Worm (Caenorhabditis elegans): ENCODE data around the gene F52G2.3.
A peak's percentile ranks its signal among the peaks of the same experiment; 100 is the strongest.

Gene F52G2.3

DNA sequence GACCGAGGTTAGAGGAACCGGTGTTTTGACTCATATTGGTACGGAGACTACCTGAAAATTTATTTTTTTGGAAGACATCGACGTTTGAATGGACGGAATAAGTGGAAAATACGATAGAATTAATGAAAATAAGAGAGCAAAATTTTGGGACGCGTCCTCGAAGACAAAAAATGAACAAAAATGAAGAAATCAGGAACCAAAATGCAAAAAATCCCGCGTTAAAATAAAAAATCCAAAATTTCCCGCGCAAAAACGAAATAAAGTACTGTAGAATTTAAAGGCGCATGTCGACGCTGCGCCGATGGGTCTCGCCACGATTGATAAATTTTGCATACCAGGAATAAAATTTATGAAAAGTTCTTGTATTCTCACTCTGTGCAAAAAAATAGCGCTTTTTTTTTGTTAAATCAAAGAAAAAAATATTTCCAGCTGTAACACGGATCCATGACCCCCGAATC is 35.9 kb downstream of the F52G2.3 start, which contains the start of gene puf-3:
puf-3 (minus strand) TSS at position 51 of the 458 bp plus-strand sequence.
- no peak for TF ChIP-seq ceh-16 (tag; optimal IDR thresholded peaks at IDR 0.05)
- TF ChIP-seq eor-1 (tag; optimal IDR thresholded peaks at IDR 0.05), result no peak

DNA sequence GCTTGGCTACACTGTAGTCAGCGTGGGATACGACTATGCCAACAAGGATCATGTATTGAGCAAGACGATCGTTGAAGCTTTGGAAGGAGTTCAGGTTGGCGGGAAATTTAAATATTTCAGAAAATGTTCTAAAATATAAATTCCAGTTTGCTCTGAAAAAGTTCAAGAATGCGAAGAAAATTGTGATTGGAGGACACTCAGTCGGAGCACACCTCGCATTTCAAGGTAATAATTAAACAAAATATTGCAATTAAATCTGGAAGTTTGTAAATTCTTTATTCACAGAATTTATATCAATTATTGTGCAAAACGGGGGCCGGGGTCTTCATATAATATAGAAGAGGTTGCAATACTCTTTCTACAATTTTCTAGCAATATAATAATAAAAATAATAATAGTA is 38.0 kb downstream of the F52G2.3 start:
- TF ChIP-seq aly-2 (tag; optimal IDR thresholded peaks at IDR 0.05) (no peak), ztf-11 (tag; optimal IDR thresholded peaks at IDR 0.05) (no peak), daf-12 (tag; optimal IDR thresholded peaks at IDR 0.05) (no peak), ceh-82 (tag; optimal IDR thresholded peaks at IDR 0.05) (no peak), tbx-2 (tag; optimal IDR thresholded peaks at IDR 0.05) (no peak), elt-1 (tag; optimal IDR thresholded peaks at IDR 0.05) (no peak), snpc-4 (tag; optimal IDR thresholded peaks at IDR 0.05) (no peak), ama-1 (optimal IDR thresholded peaks at IDR 0.05) (no peak), lin-39 (tag; optimal IDR thresholded peaks at IDR 0.05) (no peak), fkh-10 (GFP tag; optimal IDR thresholded peaks at IDR 0.05) (no peak), zag-1 (tag; optimal IDR thresholded peaks at IDR 0.05) (no peak), R02D3.7 (tag; optimal IDR thresholded peaks at IDR 0.05) (no peak), nhr-43 (tag; optimal IDR thresholded peaks at IDR 0.05; ENCODE audit: poor library complexity, severe bottlenecking) (no peak), ztf-4 (tag; optimal IDR thresholded peaks at IDR 0.05) (no peak), mdl-1 (tag; optimal IDR thresholded peaks at IDR 0.05) (no peak)

DNA sequence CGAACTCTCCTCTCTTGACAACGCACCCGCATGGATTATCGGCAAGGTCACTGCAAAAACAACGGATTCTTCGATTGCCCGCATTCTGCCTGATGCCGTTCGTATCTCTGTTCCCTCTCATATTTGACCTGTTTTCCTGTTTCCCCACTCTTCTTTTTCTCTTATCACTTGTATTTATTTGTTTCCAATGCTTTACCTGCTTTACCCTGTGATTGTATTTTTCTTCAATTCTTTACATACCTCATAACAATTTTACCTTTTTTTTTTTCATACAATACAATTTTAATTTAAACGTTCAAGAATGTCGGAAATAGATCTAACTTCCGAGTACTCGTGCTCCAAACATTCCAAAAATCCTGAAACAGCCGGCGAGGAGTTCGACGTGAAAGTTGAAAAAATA is 39.1 kb downstream of the F52G2.3 start, which contains the start of gene afmd-2:
afmd-2 (plus strand) TSS at position 301 of the 400 bp plus-strand sequence.
- no peak for TF ChIP-seq nhr-25 (tag; optimal IDR thresholded peaks at IDR 0.05)
- TF ChIP-seq pha-4 (tag; optimal IDR thresholded peaks at IDR 0.05), result peak; percentile 30

DNA sequence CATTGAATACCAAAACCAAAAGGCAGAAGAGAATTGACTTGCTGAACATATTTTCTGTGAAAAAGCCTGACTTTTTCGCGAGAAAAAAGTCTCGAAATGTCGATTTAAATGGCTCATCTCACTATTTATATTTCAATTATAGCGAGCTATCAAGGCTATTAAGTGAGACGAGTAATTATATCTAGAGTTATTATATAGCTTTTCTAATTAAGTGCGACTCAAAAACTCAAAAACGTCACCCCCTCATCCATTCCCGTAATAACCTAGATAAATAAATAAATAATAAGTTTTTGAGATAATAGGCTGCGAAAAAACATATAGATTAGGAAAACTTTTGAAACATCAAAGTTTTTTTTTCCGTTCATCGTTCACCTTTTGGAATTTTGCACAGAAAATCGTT is 42.4 kb downstream of the F52G2.3 start, which contains the start of gene nlp-17:
nlp-17 (minus strand) TSS at position 101 of the 400 bp plus-strand sequence.
- TF ChIP-seq R02D3.7 (tag; optimal IDR thresholded peaks at IDR 0.05), result no peak

DNA sequence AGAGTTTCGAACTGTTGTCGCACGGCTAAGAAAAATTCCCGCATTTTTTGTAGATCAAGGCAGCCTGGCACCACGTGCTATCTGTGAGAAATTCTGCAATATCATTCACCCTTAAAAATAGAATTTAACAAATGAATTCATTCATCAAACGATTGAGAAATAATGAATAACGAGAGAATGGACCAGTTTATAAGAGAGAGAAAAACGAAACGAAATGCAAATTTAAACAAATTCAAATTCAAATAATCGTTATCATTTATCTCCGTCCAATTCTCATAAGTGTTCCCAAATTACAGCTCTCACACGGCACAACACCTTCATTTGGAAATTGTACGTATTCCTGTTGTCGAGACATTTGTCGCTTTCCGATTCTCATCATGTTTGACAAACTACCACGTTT is 42.9 kb downstream of the F52G2.3 start, which contains the start of gene seld-1:
seld-1 (plus strand) TSS at position 301 of the 400 bp plus-strand sequence.
- TF ChIP-seq ceh-16 (tag; optimal IDR thresholded peaks at IDR 0.05) (no peak), elt-2 (tag; optimal IDR thresholded peaks at IDR 0.05) (no peak), nhr-23 (tag; optimal IDR thresholded peaks at IDR 0.05) (no peak), elt-1 (tag; optimal IDR thresholded peaks at IDR 0.05) (no peak), nhr-43 (tag; optimal IDR thresholded peaks at IDR 0.05; ENCODE audit: poor library complexity, severe bottlenecking) (no peak), R02D3.7 (tag; optimal IDR thresholded peaks at IDR 0.05) (no peak), hmg-11 (tag; optimal IDR thresholded peaks at IDR 0.05) (no peak), fkh-2 (tag; optimal IDR thresholded peaks at IDR 0.05) (no peak), aly-2 (tag; optimal IDR thresholded peaks at IDR 0.05) (no peak), snpc-4 (tag; optimal IDR thresholded peaks at IDR 0.05) (no peak), unc-62 (GFP tag; optimal IDR thresholded peaks at IDR 0.05) (no peak), lin-15B (tag; optimal IDR thresholded peaks at IDR 0.05) (no peak), eor-1 (tag; optimal IDR thresholded peaks at IDR 0.05) (no peak), ztf-11 (tag; optimal IDR thresholded peaks at IDR 0.05) (no peak), egl-5 (tag; optimal IDR thresholded peaks at IDR 0.05) (no peak), jun-1 (tag; optimal IDR thresholded peaks at IDR 0.05) (no peak), nhr-237 (tag; optimal IDR thresholded peaks at IDR 0.05) (no peak), skn-1 (tag; optimal IDR thresholded peaks at IDR 0.05) (no peak), nhr-76 (tag; optimal IDR thresholded peaks at IDR 0.05) (no peak), ceh-28 (tag; optimal IDR thresholded peaks at IDR 0.05) (no peak)

DNA sequence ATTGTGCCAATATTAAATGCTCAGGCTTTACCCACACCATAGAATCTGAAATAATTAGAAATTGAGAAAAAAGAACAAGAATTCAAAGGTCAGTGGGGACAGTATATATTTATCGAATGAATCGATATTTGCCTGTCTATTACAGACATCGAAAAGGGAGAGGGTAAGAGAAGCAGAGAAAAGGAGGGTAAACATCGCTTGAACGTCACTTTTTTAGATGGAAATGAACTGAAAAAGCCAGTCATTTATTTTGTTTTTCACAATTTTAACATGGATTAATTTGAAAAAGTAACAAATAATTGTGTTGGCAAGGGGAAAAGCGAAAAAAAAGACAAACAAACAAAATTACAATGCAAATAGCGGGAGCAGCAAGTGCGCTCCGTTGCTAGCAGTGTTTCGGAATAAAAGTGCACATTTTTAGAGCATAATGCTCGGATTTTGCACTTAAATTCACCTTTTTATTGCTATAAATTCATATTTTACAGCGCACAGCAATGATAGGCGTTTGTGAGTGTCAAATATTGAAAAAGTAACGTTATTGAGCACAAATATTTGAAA is 45.1 kb downstream of the F52G2.3 start, which contains the start of gene tbc-9:
tbc-9 (minus strand) TSS at position 51 of the 558 bp plus-strand sequence.
- no peak for TF ChIP-seq nhr-23 (tag; optimal IDR thresholded peaks at IDR 0.05)
- no peak for TF ChIP-seq elt-3 (tag; optimal IDR thresholded peaks at IDR 0.05)
- peak; percentile 6 for TF ChIP-seq elt-2 (tag; optimal IDR thresholded peaks at IDR 0.05)
- peak; percentile 6 for TF ChIP-seq lin-15B (tag; optimal IDR thresholded peaks at IDR 0.05)
- peak; percentile 30 for TF ChIP-seq ceh-28 (tag; optimal IDR thresholded peaks at IDR 0.05)
- TF ChIP-seq jun-1 (tag; optimal IDR thresholded peaks at IDR 0.05), result no peak
- no peak for TF ChIP-seq nhr-67 (tag; optimal IDR thresholded peaks at IDR 0.05)
- no peak for TF ChIP-seq ztf-11 (tag; optimal IDR thresholded peaks at IDR 0.05)
- no peak for TF ChIP-seq fkh-10 (GFP tag; optimal IDR thresholded peaks at IDR 0.05)
- no peak for TF ChIP-seq aly-2 (tag; optimal IDR thresholded peaks at IDR 0.05)
- TF ChIP-seq pqm-1 (tag; optimal IDR thresholded peaks at IDR 0.05), result no peak
- peak; percentile 60 for TF ChIP-seq pha-4 (tag; optimal IDR thresholded peaks at IDR 0.05)
- TF ChIP-seq hmg-11 (tag; optimal IDR thresholded peaks at IDR 0.05), result peak; percentile 9
